Fruit fly (Drosophila melanogaster) whole organism, embryonic: ENCODE data around the gene CG16972.

Experiments used
- CG10431 ChIP-seq: fragments of 200-800 bp; sonication (Bioruptor generic); optimal IDR thresholded peaks from 3 replicates; lab custom pipeline; 2018; ENCODE audit warnings: missing biosample characterization, mild to moderate bottlenecking, missing genetic modification characterization
- CG10565 ChIP-seq: fragments of 200-800 bp; sonication (Bioruptor generic); optimal IDR thresholded peaks from 3 replicates; lab custom pipeline; 2016; ENCODE audit warnings: missing biosample characterization, mild to moderate bottlenecking, missing genetic modification characterization
- CG11085 ChIP-seq: fragments of 200-800 bp; sonication (Bioruptor generic); IDR thresholded peaks from 2 replicates; pipeline ENCODE4 v1.3.6; 2022; ENCODE audit warnings: missing biosample characterization, missing genetic modification characterization
- CG13123 ChIP-seq: fragments of 200-800 bp; sonication (Bioruptor generic); optimal IDR thresholded peaks from 2 replicates; lab custom pipeline; 2016; ENCODE audit warnings: missing biosample characterization, missing genetic modification characterization
- CG14050 ChIP-seq: fragments of 200-800 bp; sonication (Bioruptor generic); IDR thresholded peaks from 3 replicates; pipeline ENCODE4 v1.3.6; 2022; ENCODE audit warnings: missing biosample characterization, missing genetic modification characterization
- CG17359 ChIP-seq: fragments of 200-800 bp; sonication (Bioruptor generic); optimal IDR thresholded peaks from 3 replicates; lab custom pipeline; 2018; ENCODE audit warnings: missing biosample characterization, mild to moderate bottlenecking, missing genetic modification characterization, moderate library complexity
- CG17361 ChIP-seq: fragments of 200-800 bp; sonication (Bioruptor generic); IDR thresholded peaks from 3 replicates; pipeline ENCODE4 v1.3.6; 2022; ENCODE audit warnings: missing biosample characterization, missing genetic modification characterization
- CG17385 ChIP-seq: fragments of 200-800 bp; sonication (Bioruptor generic); optimal IDR thresholded peaks from 3 replicates; lab custom pipeline; 2018; ENCODE audit warnings: missing biosample characterization, mild to moderate bottlenecking, missing genetic modification characterization
- CG17612 ChIP-seq: fragments of 200-800 bp; sonication (Bioruptor generic); IDR thresholded peaks from 2 replicates; pipeline ENCODE4 v1.3.6; 2022; ENCODE audit warnings: missing biosample characterization, missing genetic modification characterization
- CG17802 ChIP-seq: fragments of 200-800 bp; sonication (Bioruptor generic); optimal IDR thresholded peaks from 2 replicates; lab custom pipeline; 2018; ENCODE audit warnings: missing biosample characterization, mild to moderate bottlenecking, missing genetic modification characterization, moderate library complexity
- CG1832 ChIP-seq: fragments of 200-800 bp; sonication (Bioruptor generic); optimal IDR thresholded peaks from 2 replicates; lab custom pipeline; 2017; ENCODE audit warnings: missing biosample characterization, mild to moderate bottlenecking, missing genetic modification characterization, inconsistent platforms
- CG2889 ChIP-seq: fragments of 200-800 bp; sonication (Bioruptor generic); IDR thresholded peaks from 3 replicates; pipeline ENCODE4 v1.3.6; 2022; ENCODE audit warnings: missing biosample characterization, missing genetic modification characterization
- CG32772 ChIP-seq: fragments of 200-800 bp; sonication (Bioruptor generic); IDR thresholded peaks from 2 replicates; pipeline ENCODE4 v1.3.6; 2022; ENCODE audit warnings: missing biosample characterization, missing genetic modification characterization
- CG33557 ChIP-seq: fragments of 200-800 bp; sonication (Bioruptor generic); optimal IDR thresholded peaks from 2 replicates; lab custom pipeline; 2019; ENCODE audit warnings: missing biosample characterization, mild to moderate bottlenecking, missing genetic modification characterization, moderate library complexity
- CG43689 ChIP-seq: fragments of 200-800 bp; sonication (Bioruptor generic); IDR thresholded peaks from 2 replicates; pipeline ENCODE4 v1.3.6; 2022; ENCODE audit warnings: missing biosample characterization, missing genetic modification characterization
- CG5245 ChIP-seq: fragments of 200-800 bp; sonication (Bioruptor generic); optimal IDR thresholded peaks from 3 replicates; lab custom pipeline; 2016; ENCODE audit warnings: missing biosample characterization, missing genetic modification characterization
- CG5953 ChIP-seq: fragments of 200-800 bp; sonication (Bioruptor generic); IDR thresholded peaks from 2 replicates; pipeline ENCODE4 v1.3.6; 2022; ENCODE audit warnings: missing biosample characterization, missing genetic modification characterization
- CG6765 ChIP-seq: fragments of 200-800 bp; sonication (Bioruptor generic); optimal IDR thresholded peaks from 3 replicates; lab custom pipeline; 2017; ENCODE audit warnings: missing biosample characterization, mild to moderate bottlenecking, missing genetic modification characterization
- CG7271 ChIP-seq: fragments of 200-800 bp; sonication (Bioruptor generic); optimal IDR thresholded peaks from 2 replicates; lab custom pipeline; 2018; ENCODE audit warnings: missing biosample characterization, mild to moderate bottlenecking, missing genetic modification characterization, moderate library complexity
- CG8359 ChIP-seq: fragments of 200-800 bp; sonication (Bioruptor generic); optimal IDR thresholded peaks from 2 replicates; lab custom pipeline; 2017; ENCODE audit warnings: missing biosample characterization, mild to moderate bottlenecking, missing genetic modification characterization, borderline replicate concordance
- CG9215 ChIP-seq: fragments of 200-800 bp; sonication (Bioruptor generic); IDR thresholded peaks from 2 replicates; pipeline ENCODE4 v1.3.6; 2022; ENCODE audit warnings: missing biosample characterization, missing genetic modification characterization
- CG9876 ChIP-seq: fragments of 200-800 bp; sonication (Bioruptor generic); optimal IDR thresholded peaks from 2 replicates; lab custom pipeline; 2016; ENCODE audit warnings: missing biosample characterization, missing genetic modification characterization
- CG9932 ChIP-seq: fragments of 200-800 bp; sonication (Bioruptor generic); IDR thresholded peaks from 2 replicates; pipeline ENCODE4 v1.3.6; 2022; ENCODE audit warnings: missing biosample characterization, missing genetic modification characterization
- CrebB ChIP-seq: fragments of 200-800 bp; sonication (Bioruptor generic); optimal IDR thresholded peaks from 3 replicates; lab custom pipeline; 2018; ENCODE audit warnings: missing biosample characterization, mild to moderate bottlenecking, missing genetic modification characterization
- D19A ChIP-seq: fragments of 200-800 bp; optimal IDR thresholded peaks from 3 replicates; lab custom pipeline; 2019; ENCODE audit warnings: missing biosample characterization, mild to moderate bottlenecking, missing genetic modification characterization, moderate library complexity
- Dp ChIP-seq: fragments of 200-800 bp; sonication (Bioruptor generic); optimal IDR thresholded peaks from 2 replicates; lab custom pipeline; 2018; ENCODE audit warnings: missing biosample characterization, mild to moderate bottlenecking, missing genetic modification characterization, moderate library complexity
- Ets65A ChIP-seq: fragments of 200-800 bp; sonication (Bioruptor generic); peaks from one replicate; lab custom pipeline; 2016; ENCODE audit warnings: missing biosample characterization, missing genetic modification characterization
- Fer1 ChIP-seq: fragments of 200-800 bp; sonication (Bioruptor generic); optimal IDR thresholded peaks from 2 replicates; lab custom pipeline; 2017; ENCODE audit warnings: missing biosample characterization, mild to moderate bottlenecking, missing genetic modification characterization
- Gsc ChIP-seq: fragments of 200-800 bp; sonication (Bioruptor generic); IDR thresholded peaks from 2 replicates; pipeline ENCODE4 v1.3.6; 2022; ENCODE audit warnings: missing biosample characterization, missing genetic modification characterization
- Hmx ChIP-seq: fragments of 200-800 bp; sonication (Bioruptor generic); optimal IDR thresholded peaks from 2 replicates; lab custom pipeline; 2016; ENCODE audit warnings: missing biosample characterization, missing genetic modification characterization
- MBD-R2 ChIP-seq: fragments of 200-800 bp; sonication (Bioruptor generic); IDR thresholded peaks from 2 replicates; pipeline ENCODE4 v1.3.6; 2022; ENCODE audit warnings: missing biosample characterization, missing genetic modification characterization
- Nf-YB ChIP-seq: fragments of 200-800 bp; sonication (Bioruptor generic); optimal IDR thresholded peaks from 3 replicates; lab custom pipeline; 2019; ENCODE audit warnings: missing biosample characterization, mild to moderate bottlenecking, missing genetic modification characterization, moderate library complexity
- Ravus ChIP-seq: fragments of 200-800 bp; sonication (Bioruptor generic); IDR thresholded peaks from 2 replicates; pipeline ENCODE4 v1.3.6; 2022; ENCODE audit warnings: missing biosample characterization, missing genetic modification characterization
- Xbp1 ChIP-seq: fragments of 200-800 bp; sonication (Bioruptor generic); optimal IDR thresholded peaks from 3 replicates; lab custom pipeline; 2016; ENCODE audit warnings: missing biosample characterization, mild to moderate bottlenecking, missing genetic modification characterization
- ato ChIP-seq: fragments of 200-800 bp; sonication (Bioruptor generic); IDR thresholded peaks from 2 replicates; pipeline ENCODE4 v1.3.6; 2022; ENCODE audit warnings: missing biosample characterization, missing genetic modification characterization; ENCODE audit not compliant: partially characterized antibody
- bigmax ChIP-seq: fragments of 200-800 bp; sonication (Bioruptor generic); optimal IDR thresholded peaks from 2 replicates; lab custom pipeline; 2018; ENCODE audit warnings: missing biosample characterization, mild to moderate bottlenecking, missing genetic modification characterization
- da ChIP-seq: fragments of 200-800 bp; sonication (Bioruptor generic); optimal IDR thresholded peaks from 2 replicates; lab custom pipeline; 2016; ENCODE audit warnings: missing biosample characterization, missing genetic modification characterization
- esg ChIP-seq: fragments of 200-800 bp; sonication (Bioruptor generic); conservative IDR thresholded peaks from 2 replicates; pipeline ENCODE4 v1.3.6; 2022; ENCODE audit warnings: missing biosample characterization, missing genetic modification characterization
- fd96Cb ChIP-seq: fragments of 200-800 bp; sonication (Bioruptor generic); optimal IDR thresholded peaks from 2 replicates; lab custom pipeline; 2018; ENCODE audit warnings: missing biosample characterization, mild to moderate bottlenecking, missing genetic modification characterization, moderate library complexity
- gem ChIP-seq: fragments of 200-800 bp; sonication (Bioruptor generic); optimal IDR thresholded peaks from 2 replicates; lab custom pipeline; 2019; ENCODE audit warnings: missing biosample characterization, mild to moderate bottlenecking, missing genetic modification characterization, moderate library complexity
- gfzf ChIP-seq: fragments of 200-800 bp; sonication (Bioruptor generic); optimal IDR thresholded peaks from 2 replicates; lab custom pipeline; 2016; ENCODE audit warnings: missing biosample characterization, mild to moderate bottlenecking, missing genetic modification characterization, moderate library complexity
- h ChIP-seq: fragments of >200 bp; optimal IDR thresholded peaks from 2 replicates; lab custom pipeline; 2017
- hb ChIP-seq: fragments of 200-800 bp; sonication (Bioruptor generic); IDR thresholded peaks from 3 replicates; pipeline ENCODE4 v1.3.6; 2022; ENCODE audit warnings: missing biosample characterization, missing genetic modification characterization; ENCODE audit not compliant: partially characterized antibody
- ind ChIP-seq: fragments of 200-800 bp; sonication (Bioruptor generic); optimal IDR thresholded peaks from 3 replicates; lab custom pipeline; 2016; ENCODE audit warnings: missing biosample characterization, missing genetic modification characterization
- lilli ChIP-seq: fragments of 200-800 bp; sonication (Bioruptor generic); optimal IDR thresholded peaks from 3 replicates; lab custom pipeline; 2016; ENCODE audit warnings: missing biosample characterization, missing genetic modification characterization
- lov ChIP-seq, 2 experiments: fragments of 200-800 bp in 1 of 2; fragments of >200 bp in 1 of 2; sonication (Bioruptor generic) in 1 of 2; IDR thresholded peaks in 1 of 2; optimal IDR thresholded peaks in 1 of 2; 2 replicates in 1 of 2; 3 replicates in 1 of 2; pipeline versions ENCODE4 v1.3.6 to Lab custom; 2017 to 2022; ENCODE audit warnings: missing biosample characterization in 1 of 2, missing genetic modification characterization in 1 of 2
- psq ChIP-seq: fragments of 200-800 bp; sonication (Bioruptor generic); optimal IDR thresholded peaks from 2 replicates; lab custom pipeline; 2017; ENCODE audit warnings: missing biosample characterization, missing genetic modification characterization
- sd ChIP-seq: fragments of 200-800 bp; sonication (Bioruptor generic); optimal IDR thresholded peaks from 3 replicates; lab custom pipeline; 2018; ENCODE audit warnings: missing biosample characterization, mild to moderate bottlenecking, missing genetic modification characterization, moderate library complexity
- slou ChIP-seq: fragments of 200-800 bp; sonication (Bioruptor generic); optimal IDR thresholded peaks from 3 replicates; lab custom pipeline; 2016; ENCODE audit warnings: missing biosample characterization, missing genetic modification characterization
- sug ChIP-seq: fragments of 200-800 bp; optimal IDR thresholded peaks from 2 replicates; lab custom pipeline; 2019; ENCODE audit warnings: missing biosample characterization, mild to moderate bottlenecking, missing genetic modification characterization, moderate library complexity
- vfl ChIP-seq: fragments of 200-800 bp; sonication (Bioruptor generic); optimal IDR thresholded peaks from 2 replicates; lab custom pipeline; 2016; ENCODE audit warnings: missing biosample characterization, missing genetic modification characterization
- z ChIP-seq: fragments of 200-800 bp; sonication (Bioruptor generic); IDR thresholded peaks from 3 replicates; pipeline ENCODE4 v1.3.6; 2022; ENCODE audit warnings: missing biosample characterization, missing genetic modification characterization

Gene CG16972

dm6 chr2L:13205256-13205655 is 2.2 kb upstream of the CG16972 start (continued):
- no peak for TF ChIP-seq Dp
- TF ChIP-seq ato = no peak
- no peak for TF ChIP-seq CG10565 (GFP tag; lab: Kevin White, UChicago)
- no peak for TF ChIP-seq CG17361
- no peak for TF ChIP-seq Ravus (GFP tag; lab: Robert Waterston, UW)
- no peak for TF ChIP-seq psq
- no peak for TF ChIP-seq gfzf (GFP tag; lab: Kevin White, UChicago)
- TF ChIP-seq CG17385 (GFP tag; lab: Kevin White, UChicago) = peak; percentile 30
- TF ChIP-seq ind (GFP tag; lab: Kevin White, UChicago) = no peak
- peak; percentile 54 for TF ChIP-seq CrebB (tag; lab: Kevin White, UChicago)
- no peak for TF ChIP-seq lov (optimal IDR thresholded peaks at IDR 0.05; lab: Kevin White, UChicago)
- TF ChIP-seq lov (GFP tag; IDR thresholded peaks at IDR 0.05; lab: Robert Waterston, UW) = peak; percentile 66; the same call in 1 of the 3 replicates
- TF ChIP-seq fd96Cb (tag; lab: Kevin White, UChicago) = no peak
- TF ChIP-seq bigmax (GFP tag; lab: Kevin White, UChicago) = no peak
- no peak for TF ChIP-seq CG14050
- TF ChIP-seq CG32772 (GFP tag; lab: Robert Waterston, UW) = no peak
- TF ChIP-seq CG11085 = no peak
- peak; percentile 84 for TF ChIP-seq sd
- no peak for TF ChIP-seq CG10431 (GFP tag; lab: Kevin White, UChicago)
- no peak for TF ChIP-seq z (GFP tag; lab: Robert Waterston, UW)
- TF ChIP-seq MBD-R2 (GFP tag; lab: Robert Waterston, UW) = peak; percentile 33; the same call in 1 of the 2 replicates
- no peak for TF ChIP-seq slou (GFP tag; lab: Kevin White, UChicago)
- no peak for TF ChIP-seq CG17802
- peak; percentile 62 for TF ChIP-seq CG9876 (GFP tag; lab: Kevin White, UChicago)
- TF ChIP-seq CG6765 (GFP tag; lab: Kevin White, UChicago) = no peak
- TF ChIP-seq CG2889 (GFP tag; lab: Robert Waterston, UW) = no peak
- TF ChIP-seq CG9215 (GFP tag; lab: Robert Waterston, UW) = no peak
- no peak for TF ChIP-seq da
- no peak for TF ChIP-seq CG17612 (GFP tag; lab: Robert Waterston, UW)
- TF ChIP-seq gem = no peak
- TF ChIP-seq vfl = no peak
- no peak for TF ChIP-seq CG1832
- no peak for TF ChIP-seq h (lab: Kevin White, UChicago)
- TF ChIP-seq Gsc (GFP tag; lab: Robert Waterston, UW) = no peak
- no peak for TF ChIP-seq esg (GFP tag; lab: Robert Waterston, UW)
- no peak for TF ChIP-seq Ets65A (GFP tag; lab: Kevin White, UChicago)
- TF ChIP-seq CG17359 (tag; lab: Kevin White, UChicago) = peak; percentile 20
- no peak for TF ChIP-seq hb (GFP tag; lab: Robert Waterston, UW)
- no peak for TF ChIP-seq sug (tag; lab: Kevin White, UChicago)
- no peak for TF ChIP-seq CG43689
- no peak for TF ChIP-seq CG5245 (GFP tag; lab: Kevin White, UChicago)
- no peak for TF ChIP-seq lilli (GFP tag; lab: Kevin White, UChicago)
- no peak for TF ChIP-seq D19A
- TF ChIP-seq CG8359 (GFP tag; lab: Kevin White, UChicago) = no peak
- no peak for TF ChIP-seq CG13123 (GFP tag; lab: Kevin White, UChicago)
- peak; percentile 5 for TF ChIP-seq CG33557
- no peak for TF ChIP-seq CG7271 (tag; lab: Kevin White, UChicago)
- TF ChIP-seq Nf-YB (GFP tag; lab: Kevin White, UChicago) = no peak
- peak; percentile 75 for TF ChIP-seq Fer1 (GFP tag; lab: Kevin White, UChicago)
- TF ChIP-seq CG9932 = no peak
- no peak for TF ChIP-seq Hmx (GFP tag; lab: Kevin White, UChicago)
- TF ChIP-seq CG5953 (GFP tag; lab: Robert Waterston, UW) = 0 out of 2 replicates have a peak, but pooled peaks have one; percentile 27
- TF ChIP-seq Xbp1 (GFP tag; lab: Kevin White, UChicago) = peak; percentile 47
